Worm (Caenorhabditis elegans): Measurements from ENCODE around the gene psd-1.
A peak's percentile ranks its signal among the peaks of the same experiment; 100 is the strongest.

psd-1 gene

DNA sequence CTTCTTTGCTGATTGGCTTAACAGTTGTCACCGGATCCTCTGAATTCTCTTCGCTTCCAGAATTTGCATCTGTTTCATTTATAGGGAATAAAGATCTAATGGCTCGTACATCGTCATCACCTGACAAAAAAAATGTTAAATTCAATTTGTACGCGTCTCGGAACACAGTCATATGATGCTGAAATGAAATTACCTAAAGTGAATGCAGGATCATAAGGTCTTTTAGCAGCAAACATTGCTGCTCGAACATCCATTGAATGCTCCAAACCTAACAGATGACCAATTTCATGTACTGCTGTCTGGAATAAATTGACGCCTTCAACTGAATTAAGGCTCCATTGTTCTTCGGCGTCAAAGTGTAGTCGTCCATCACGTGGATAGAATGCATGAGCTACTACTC, 28.8 kb downstream of the psd-1 start:
- no peak for TF ChIP-seq mxl-2 (GFP tag; conservative IDR thresholded peaks at IDR 0.05)
- TF ChIP-seq ceh-44 (GFP tag; IDR thresholded peaks at IDR 0.05), result no peak
- no peak for TF ChIP-seq nhr-111 (GFP tag; optimal IDR thresholded peaks at IDR 0.05)
- no peak for TF ChIP-seq zip-11 (GFP tag; IDR thresholded peaks at IDR 0.05)
- peak; percentile 64 for TF ChIP-seq fkh-10 (GFP tag; optimal IDR thresholded peaks at IDR 0.05)
- TF ChIP-seq spr-3 (GFP tag; optimal IDR thresholded peaks at IDR 0.05), result no peak
- TF ChIP-seq lim-7 (GFP tag; IDR thresholded peaks at IDR 0.05), result no peak
- no peak for TF ChIP-seq nhr-25 (tag; optimal IDR thresholded peaks at IDR 0.05; ENCODE audit: borderline replicate concordance, insufficient read depth)
- peak; percentile 59 for TF ChIP-seq ces-1 (GFP tag; optimal IDR thresholded peaks at IDR 0.05)
- no peak for TF ChIP-seq pha-4 (GFP tag; IDR thresholded peaks at IDR 0.05)
- no peak for TF ChIP-seq pha-4 (tag; optimal IDR thresholded peaks at IDR 0.05)
- TF ChIP-seq arid-1 (GFP tag; conservative IDR thresholded peaks at IDR 0.05), result no peak

DNA sequence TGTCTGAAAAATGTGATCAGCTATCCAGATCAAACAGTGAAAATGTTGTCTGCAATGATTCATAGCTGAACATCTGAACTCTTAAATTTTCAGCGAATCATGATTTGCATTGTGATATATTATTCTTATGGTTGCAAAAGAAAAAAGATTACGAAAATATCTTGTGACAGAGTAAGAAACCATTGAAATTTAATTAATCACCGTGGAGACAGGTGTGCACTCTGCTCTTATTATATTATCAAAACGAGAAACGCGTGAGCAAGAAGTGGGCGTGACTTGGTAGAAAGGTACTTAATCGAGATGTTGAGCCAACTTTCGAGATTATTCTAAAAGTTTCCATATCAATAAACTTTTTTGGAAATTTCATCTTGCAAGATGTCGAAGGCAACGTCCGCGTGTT, 32.2 kb downstream of the psd-1 start, which contains the start of gene osm-10:
osm-10 (plus strand) TSS at position 293 of the 400 bp plus-strand sequence.
- TF ChIP-seq aha-1 (tag) (peak; percentile 52), rbr-2 (tag; optimal IDR thresholded peaks at IDR 0.05) (no peak)

DNA sequence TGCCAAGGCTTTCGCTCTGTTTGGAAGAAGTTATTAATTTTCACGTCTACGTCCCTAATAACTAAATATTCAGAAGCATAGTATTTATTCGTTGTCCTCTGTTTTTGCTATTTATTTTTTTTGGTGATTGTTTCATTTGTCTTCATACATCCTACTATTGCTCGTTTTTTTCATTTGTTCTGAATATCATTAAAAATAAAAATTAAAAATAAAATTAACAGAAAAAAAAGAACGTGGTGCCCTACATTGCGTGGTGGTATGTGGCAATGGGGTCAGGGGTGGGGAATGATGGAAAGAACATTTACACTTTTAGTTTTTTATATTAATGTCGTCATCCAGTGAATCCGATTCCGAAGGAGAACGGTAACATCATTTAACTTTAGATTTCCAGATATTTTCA, 34.1 kb downstream of the psd-1 start, which contains the start of gene ztf-31:
ztf-31 (plus strand) TSS at position 301 of the 400 bp plus-strand sequence.
- TF ChIP-seq daf-16 (GFP tag; optimal IDR thresholded peaks at IDR 0.05) (no peak), daf-16 (tag; optimal IDR thresholded peaks at IDR 0.05) (no peak), madf-5 (GFP tag; IDR thresholded peaks at IDR 0.05) (no peak), ceh-44 (GFP tag; IDR thresholded peaks at IDR 0.05) (no peak), hif-1 (tag; optimal IDR thresholded peaks at IDR 0.05) (no peak), R02D3.7 (tag; optimal IDR thresholded peaks at IDR 0.05) (no peak), nhr-10 (tag; optimal IDR thresholded peaks at IDR 0.05) (no peak), F37D6.2 (tag; optimal IDR thresholded peaks at IDR 0.05) (no peak), gei-8 (GFP tag; optimal IDR thresholded peaks at IDR 0.05) (no peak), tag-97 (GFP tag; IDR thresholded peaks at IDR 0.05) (no peak), F49E8.2 (tag; optimal IDR thresholded peaks at IDR 0.05; ENCODE audit: borderline replicate concordance) (no peak), hlh-30 (tag; optimal IDR thresholded peaks at IDR 0.05; ENCODE audit: insufficient read depth) (no peak), egl-27 (tag; optimal IDR thresholded peaks at IDR 0.05) (no peak), lin-15B (tag; optimal IDR thresholded peaks at IDR 0.05) (no peak), cey-2 (tag; optimal IDR thresholded peaks at IDR 0.05; ENCODE audit: borderline replicate concordance, insufficient read depth) (no peak)

DNA sequence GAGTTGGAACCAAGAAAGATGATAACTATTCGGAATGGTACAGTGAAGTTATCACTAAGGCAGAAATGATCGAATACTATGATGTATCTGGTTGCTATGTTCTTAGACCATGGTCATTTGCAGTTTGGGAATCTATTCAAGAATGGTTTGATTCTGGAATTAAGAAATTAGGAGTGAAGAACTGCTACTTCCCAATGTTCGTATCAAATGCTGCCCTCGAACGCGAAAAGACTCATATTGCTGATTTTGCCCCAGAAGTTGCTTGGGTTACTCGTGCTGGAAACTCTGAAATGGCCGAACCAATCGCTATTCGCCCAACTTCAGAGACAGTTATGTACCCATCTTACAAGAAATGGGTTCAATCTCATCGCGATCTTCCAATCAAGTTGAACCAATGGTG, 35.8 kb downstream of the psd-1 start:
- TF ChIP-seq unc-62 (GFP tag; optimal IDR thresholded peaks at IDR 0.05 in 1 of 2) (peak in 1 of 2 experiments; percentile 90), unc-62 (tag; optimal IDR thresholded peaks at IDR 0.05) (no peak), nhr-42 (GFP tag; IDR thresholded peaks at IDR 0.05) (no peak), saeg-2 (GFP tag; IDR thresholded peaks at IDR 0.05) (no peak)

DNA sequence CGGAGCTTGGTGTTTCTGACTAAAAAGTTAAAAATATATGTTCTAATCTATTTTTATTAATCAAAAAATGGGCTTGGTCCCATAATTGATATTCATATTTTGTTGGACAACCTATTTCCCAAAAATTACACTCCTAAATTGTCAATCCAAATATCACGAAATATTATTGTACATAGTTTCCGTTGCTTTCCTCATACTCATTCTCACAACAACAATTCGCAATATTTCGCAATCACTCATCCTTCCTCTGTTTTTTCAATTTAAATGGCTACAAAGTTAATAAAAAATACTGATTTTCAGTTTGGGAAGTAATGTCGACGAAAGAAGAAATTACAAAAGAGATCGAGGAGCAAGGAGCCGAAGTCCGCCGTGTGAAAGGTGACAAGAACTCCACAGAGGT, 36.5 kb downstream of the psd-1 start, which contains the start of gene pars-1:
pars-1 (plus strand) TSS at position 301 of the 400 bp plus-strand sequence.
- TF ChIP-seq ztf-11 (tag; optimal IDR thresholded peaks at IDR 0.05), result no peak
- no peak for TF ChIP-seq dmd-6 (GFP tag; IDR thresholded peaks at IDR 0.05)
- peak; percentile 46 for TF ChIP-seq zip-2 (tag; optimal IDR thresholded peaks at IDR 0.05)
